Fruit fly (Drosophila melanogaster): Measurements from ENCODE around the gene Dyro.

Gene Dyro

dm6 chr3L:11273444-11274141 is 22.1 kb downstream of the Dyro start (continued):
- TF ChIP-seq CG2678 (tag; optimal IDR thresholded peaks at IDR 0.05) (peak; percentile 29), CG2875 (GFP tag; optimal IDR thresholded peaks at IDR 0.05) (peak; percentile 16), CG15601 (tag; optimal IDR thresholded peaks at IDR 0.05) (peak; percentile 57), CG34224 (GFP tag; IDR thresholded peaks at IDR 0.05; ENCODE audit: partially characterized antibody) (no peak), pita (GFP tag; optimal IDR thresholded peaks at IDR 0.05) (no peak), fd64A (GFP tag; optimal IDR thresholded peaks at IDR 0.05) (peak; percentile 36), CG33557 (GFP tag; optimal IDR thresholded peaks at IDR 0.05) (peak; percentile 63), gro (GFP tag; optimal IDR thresholded peaks at IDR 0.05) (no peak), CG2202 (tag; optimal IDR thresholded peaks at IDR 0.05) (peak; percentile 45), CG10979 (tag; optimal IDR thresholded peaks at IDR 0.05) (peak; percentile 22), salm (tag; optimal IDR thresholded peaks at IDR 0.05) (peak; percentile 31), PHDP (tag; optimal IDR thresholded peaks at IDR 0.05) (peak; percentile 10), CG12236 (GFP tag; optimal IDR thresholded peaks at IDR 0.05) (peak; percentile 9), CG2712 (tag; optimal IDR thresholded peaks at IDR 0.05) (peak; percentile 4), Lim3 (GFP tag; IDR thresholded peaks at IDR 0.05) (no peak), bsh (GFP tag; optimal IDR thresholded peaks at IDR 0.05) (peak in 1 of 2 experiments; percentile 37), CG14710 (tag; optimal IDR thresholded peaks at IDR 0.05) (peak; percentile 3), Taf1 (GFP tag; IDR thresholded peaks at IDR 0.05) (no peak), CG15696 (tag; optimal IDR thresholded peaks at IDR 0.05) (peak; percentile 58), sens-2 (GFP tag; IDR thresholded peaks at IDR 0.05) (peak; percentile 23; the same call in 1 of the 2 replicates), nerfin-1 (tag; optimal IDR thresholded peaks at IDR 0.05) (peak; percentile 35), CG10209 (GFP tag; optimal IDR thresholded peaks at IDR 0.05) (peak; percentile 10), Lhr (GFP tag; optimal IDR thresholded peaks at IDR 0.05) (peak; percentile 3), dmrt11E (tag; optimal IDR thresholded peaks at IDR 0.05) (peak; percentile 57), grn (GFP tag; optimal IDR thresholded peaks at IDR 0.05) (peak; percentile 61), chif (GFP tag; optimal IDR thresholded peaks at IDR 0.05) (peak in 1 of 2 experiments; percentile 15), CG15479 (GFP tag; optimal IDR thresholded peaks at IDR 0.05) (peak; percentile 51), CG10462 (GFP tag; optimal IDR thresholded peaks at IDR 0.05) (no peak), CG8924 (tag; optimal IDR thresholded peaks at IDR 0.05) (peak; percentile 51), CG10431 (GFP tag; optimal IDR thresholded peaks at IDR 0.05) (peak; percentile 16), HLH3B (GFP tag; IDR thresholded peaks at IDR 0.05) (no peak), D (optimal IDR thresholded peaks at IDR 0.05) (no peak), D (GFP tag; optimal IDR thresholded peaks at IDR 0.05) (peak; percentile 39), az2 (GFP tag; optimal IDR thresholded peaks at IDR 0.05) (no peak), ci (GFP tag; IDR thresholded peaks at IDR 0.05) (peak; percentile 42; the same call in 1 of the 3 replicates), CG9727 (GFP tag; optimal IDR thresholded peaks at IDR 0.05) (peak; percentile 12), run (tag; optimal IDR thresholded peaks at IDR 0.05) (peak; percentile 15)

dm6 chr3L:11273013-11273343 is 22.7 kb downstream of the Dyro start:
- no peak for TF ChIP-seq bbx (GFP tag; IDR thresholded peaks at IDR 0.05; ENCODE audit: partially characterized antibody)
- 0 out of 3 replicates have a peak, but pooled peaks have one; percentile 6 for TF ChIP-seq Dbx (GFP tag; IDR thresholded peaks at IDR 0.05)
- no peak for TF ChIP-seq Jarid2 (GFP tag; optimal IDR thresholded peaks at IDR 0.05)
- TF ChIP-seq knrl (GFP tag; IDR thresholded peaks at IDR 0.05; ENCODE audit: partially characterized antibody): no peak
- no peak for TF ChIP-seq phol (tag; optimal IDR thresholded peaks at IDR 0.05)
- no peak for TF ChIP-seq CG6689 (GFP tag; IDR thresholded peaks at IDR 0.05)
- TF ChIP-seq CG32532 (GFP tag; IDR thresholded peaks at IDR 0.05): 0 out of 2 replicates have a peak, but pooled peaks have one; percentile 22
- no peak for TF ChIP-seq fd64A (GFP tag; optimal IDR thresholded peaks at IDR 0.05)
- TF ChIP-seq GATAe (GFP tag; conservative IDR thresholded peaks at IDR 0.05): peak; percentile 79
- TF ChIP-seq Hr3 (GFP tag; optimal IDR thresholded peaks at IDR 0.05): no peak
- TF ChIP-seq gsb-n (tag; optimal IDR thresholded peaks at IDR 0.05): no peak
- TF ChIP-seq az2 (GFP tag; optimal IDR thresholded peaks at IDR 0.05): no peak
- peak; percentile 80 for TF ChIP-seq exex (tag; optimal IDR thresholded peaks at IDR 0.05)
- TF ChIP-seq CG4617 (GFP tag; optimal IDR thresholded peaks at IDR 0.05; ENCODE audit: borderline replicate concordance): no peak
- no peak for TF ChIP-seq scrt (GFP tag; optimal IDR thresholded peaks at IDR 0.05)

Measured in whole organism, embryonic.